Fruit fly (Drosophila melanogaster): Measurements from ENCODE around the gene Surf4.
A peak's percentile ranks its signal among the peaks of the same experiment; 100 is the strongest.

The Surf4 gene

dm6 chr3R:15342926-15343685 lies 2.9 kb downstream of the Surf4 start, which contains the start of gene Nagk (continued):
- TF ChIP-seq bigmax (GFP tag; optimal IDR thresholded peaks at IDR 0.05) (no peak), H15 (GFP tag; IDR thresholded peaks at IDR 0.05) (peak; percentile 5; the same call in 1 of the 3 replicates), CG6654 (GFP tag; optimal IDR thresholded peaks at IDR 0.05) (peak; percentile 11), Atf-2 (GFP tag; optimal IDR thresholded peaks at IDR 0.05) (peak; percentile 69), lmd (GFP tag; IDR thresholded peaks at IDR 0.05) (0 out of 2 replicates have a peak, but pooled peaks have one; percentile 18), CG10654 (GFP tag; optimal IDR thresholded peaks at IDR 0.05) (peak; percentile 38), CG6791 (GFP tag; IDR thresholded peaks at IDR 0.05; ENCODE audit: partially characterized antibody) (peak; percentile 68; the same call in 2 of the 3 replicates), ap (GFP tag; IDR thresholded peaks at IDR 0.05) (no peak), CG10543 (GFP tag; optimal IDR thresholded peaks at IDR 0.05) (peak; percentile 67), CG13123 (GFP tag; optimal IDR thresholded peaks at IDR 0.05) (no peak), CG14965 (GFP tag; optimal IDR thresholded peaks at IDR 0.05; ENCODE audit: borderline replicate concordance) (no peak), sob (GFP tag; IDR thresholded peaks at IDR 0.05) (0 out of 2 replicates have a peak, but pooled peaks have one; percentile 27), pfk (GFP tag; optimal IDR thresholded peaks at IDR 0.05) (no peak), CG2875 (GFP tag; optimal IDR thresholded peaks at IDR 0.05) (peak; percentile 27), CG8924 (tag; optimal IDR thresholded peaks at IDR 0.05) (peak; percentile 79), CG32772 (GFP tag; IDR thresholded peaks at IDR 0.05) (no peak), ranshi (GFP tag; IDR thresholded peaks at IDR 0.05) (peak; percentile 8; the same call in 1 of the 2 replicates), Xrp1 (GFP tag; IDR thresholded peaks at IDR 0.05) (0 out of 2 replicates have a peak, but pooled peaks have one; percentile 25), Tbp (GFP tag; optimal IDR thresholded peaks at IDR 0.05) (no peak), H2.0 (GFP tag; IDR thresholded peaks at IDR 0.05) (peak; percentile 44; the same call in 1 of the 2 replicates), CG31441 (GFP tag; IDR thresholded peaks at IDR 0.05) (peak; percentile 70), dimm (GFP tag; IDR thresholded peaks at IDR 0.05) (no peak), chm (GFP tag; IDR thresholded peaks at IDR 0.05) (peak; percentile 19; the same call in 1 of the 2 replicates), dmrt11E (tag; optimal IDR thresholded peaks at IDR 0.05) (peak; percentile 34), Ets65A (GFP tag) (peak; percentile 91), Antp (GFP tag; optimal IDR thresholded peaks at IDR 0.05) (peak; percentile 20), sug (tag; optimal IDR thresholded peaks at IDR 0.05) (peak; percentile 64), Dad (GFP tag; optimal IDR thresholded peaks at IDR 0.05) (peak; percentile 54), sna (GFP tag; IDR thresholded peaks at IDR 0.05; ENCODE audit: partially characterized antibody) (no peak), pan (optimal IDR thresholded peaks at IDR 0.05) (peak in 1 of 2 experiments; percentile 27), pan (GFP tag; optimal IDR thresholded peaks at IDR 0.05 in 1 of 2, IDR thresholded peaks at IDR 0.05 in 1 of 2) (peak in 1 of 2 experiments; percentile 55), Rfx (GFP tag; IDR thresholded peaks at IDR 0.05) (peak; percentile 44), CG3995 (GFP tag; optimal IDR thresholded peaks at IDR 0.05) (no peak), Mes4 (GFP tag; optimal IDR thresholded peaks at IDR 0.05) (peak; percentile 31), sens (GFP tag) (peak; percentile 95), odd (GFP tag; optimal IDR thresholded peaks at IDR 0.05) (peak; percentile 68), CG15601 (tag; optimal IDR thresholded peaks at IDR 0.05) (peak; percentile 14), CG15011 (GFP tag; optimal IDR thresholded peaks at IDR 0.05) (peak; percentile 71), tap (tag; optimal IDR thresholded peaks at IDR 0.05) (no peak), HLH54F (GFP tag; optimal IDR thresholded peaks at IDR 0.05) (peak; percentile 57), Atf6 (GFP tag; IDR thresholded peaks at IDR 0.05) (peak; percentile 13; the same call in 1 of the 2 replicates), Optix (GFP tag; IDR thresholded peaks at IDR 0.05) (0 out of 3 replicates have a peak, but pooled peaks have one; percentile 17), Hey (tag; optimal IDR thresholded peaks at IDR 0.05) (no peak), tin (GFP tag; optimal IDR thresholded peaks at IDR 0.05) (peak; percentile 53), CG12391 (tag; optimal IDR thresholded peaks at IDR 0.05) (peak; percentile 77), CG8944 (GFP tag; optimal IDR thresholded peaks at IDR 0.05) (peak; percentile 35), ATbp (GFP tag; optimal IDR thresholded peaks at IDR 0.05) (no peak), CG18764 (GFP tag; optimal IDR thresholded peaks at IDR 0.05) (no peak), aop (GFP tag; IDR thresholded peaks at IDR 0.05) (0 out of 2 replicates have a peak, but pooled peaks have one; percentile 24), Spps (tag; optimal IDR thresholded peaks at IDR 0.05) (peak; percentile 26)
